Fruit fly (Drosophila melanogaster) whole organism, embryonic: ENCODE results near the gene CG10970.

Source experiments
- CG10209 ChIP-seq: fragments of 200-800 bp; sonication (Bioruptor generic); optimal IDR thresholded peaks from 3 replicates; lab custom pipeline; 2017; ENCODE audit warnings: missing biosample characterization, mild to moderate bottlenecking, missing genetic modification characterization, missing genetic modification reagents
- CG10274 ChIP-seq: fragments of 200-800 bp; sonication (Bioruptor generic); optimal IDR thresholded peaks from 3 replicates; lab custom pipeline; 2017; ENCODE audit warnings: missing biosample characterization, mild to moderate bottlenecking, missing genetic modification characterization
- CG11695 ChIP-seq: fragments of 200-800 bp; sonication (Bioruptor generic); IDR thresholded peaks from 3 replicates; pipeline ENCODE4 v1.3.6; 2022; ENCODE audit warnings: missing biosample characterization, missing genetic modification characterization
- CG13287 ChIP-seq: fragments of 200-800 bp; sonication (Bioruptor generic); IDR thresholded peaks from 2 replicates; pipeline ENCODE4 v1.3.6; 2022; ENCODE audit warnings: missing biosample characterization, missing genetic modification characterization; ENCODE audit not compliant: partially characterized antibody
- CG14014 ChIP-seq: fragments of 200-800 bp; sonication (Bioruptor generic); IDR thresholded peaks from 2 replicates; pipeline ENCODE4 v1.3.6; 2022; ENCODE audit warnings: missing biosample characterization, missing genetic modification characterization
- CG14441 ChIP-seq: fragments of 200-800 bp; sonication (Bioruptor generic); IDR thresholded peaks from 2 replicates; pipeline ENCODE4 v1.3.6; 2022; ENCODE audit warnings: missing biosample characterization, missing genetic modification characterization
- CG18262 ChIP-seq: fragments of 200-800 bp; optimal IDR thresholded peaks from 3 replicates; lab custom pipeline; 2019; ENCODE audit warnings: missing biosample characterization, mild to moderate bottlenecking, missing genetic modification characterization, moderate library complexity
- CG3838 ChIP-seq: fragments of 200-800 bp; sonication (Bioruptor generic); optimal IDR thresholded peaks from 3 replicates; lab custom pipeline; 2016; ENCODE audit warnings: missing biosample characterization, missing genetic modification characterization
- CG4617 ChIP-seq: fragments of 200-800 bp; sonication (Bioruptor generic); optimal IDR thresholded peaks from 3 replicates; lab custom pipeline; 2016; ENCODE audit warnings: missing biosample characterization, missing genetic modification characterization, borderline replicate concordance
- CG5180 ChIP-seq: fragments of 200-800 bp; sonication (Bioruptor generic); optimal IDR thresholded peaks from 3 replicates; lab custom pipeline; 2017; ENCODE audit warnings: missing biosample characterization, missing genetic modification characterization, mild to moderate bottlenecking, moderate library complexity, missing genetic modification reagents
- CG6254 ChIP-seq: fragments of 200-800 bp; sonication (Bioruptor generic); optimal IDR thresholded peaks from 3 replicates; lab custom pipeline; 2017; ENCODE audit warnings: mild to moderate bottlenecking, missing biosample characterization, missing genetic modification reagents, missing genetic modification characterization
- CG6813 ChIP-seq: fragments of 200-800 bp; sonication (Bioruptor generic); optimal IDR thresholded peaks from 2 replicates; lab custom pipeline; 2017; ENCODE audit warnings: missing biosample characterization, missing genetic modification characterization, mild to moderate bottlenecking, moderate library complexity, missing genetic modification reagents
- CG7745 ChIP-seq: fragments of 200-800 bp; sonication (Bioruptor generic); optimal IDR thresholded peaks from 2 replicates; lab custom pipeline; 2018; ENCODE audit warnings: missing biosample characterization, mild to moderate bottlenecking, missing genetic modification characterization, moderate library complexity
- CG9437 ChIP-seq: fragments of 200-800 bp; sonication (Bioruptor generic); optimal IDR thresholded peaks from 2 replicates; lab custom pipeline; 2018; ENCODE audit warnings: missing biosample characterization, mild to moderate bottlenecking, missing genetic modification characterization
- CoRest ChIP-seq: fragments of 200-800 bp; sonication (Bioruptor generic); optimal IDR thresholded peaks from 3 replicates; lab custom pipeline; 2018; ENCODE audit warnings: missing biosample characterization, mild to moderate bottlenecking, missing genetic modification characterization, moderate library complexity
- Dp ChIP-seq: fragments of 200-800 bp; sonication (Bioruptor generic); optimal IDR thresholded peaks from 2 replicates; lab custom pipeline; 2018; ENCODE audit warnings: missing biosample characterization, mild to moderate bottlenecking, missing genetic modification characterization, moderate library complexity
- E2f2 ChIP-seq: fragments of 200-800 bp; sonication (Bioruptor generic); IDR thresholded peaks from 2 replicates; pipeline ENCODE4 v1.3.6; 2022; ENCODE audit warnings: missing biosample characterization, missing genetic modification characterization
- Ets97D ChIP-seq: fragments of 200-800 bp; sonication (Bioruptor generic); optimal IDR thresholded peaks from 3 replicates; lab custom pipeline; 2016; ENCODE audit warnings: missing biosample characterization, missing genetic modification characterization
- HmgD ChIP-seq: fragments of 200-800 bp; sonication (Bioruptor generic); optimal IDR thresholded peaks from 3 replicates; lab custom pipeline; 2016; ENCODE audit warnings: missing biosample characterization, missing genetic modification characterization
- Rfx ChIP-seq: fragments of 200-800 bp; sonication (Bioruptor generic); IDR thresholded peaks from 2 replicates; pipeline ENCODE4 v1.3.6; 2022; ENCODE audit warnings: missing biosample characterization, missing genetic modification characterization
- Side ChIP-seq: fragments of 200-800 bp; sonication (Bioruptor generic); optimal IDR thresholded peaks from 2 replicates; lab custom pipeline; 2016; ENCODE audit warnings: missing biosample characterization, missing genetic modification characterization
- Sin3A ChIP-seq: fragments of >200 bp; optimal IDR thresholded peaks from 2 replicates; lab custom pipeline; 2018
- YL-1 ChIP-seq: fragments of 200-800 bp; sonication (Bioruptor generic); optimal IDR thresholded peaks from 3 replicates; lab custom pipeline; 2017; ENCODE audit warnings: missing biosample characterization, mild to moderate bottlenecking, missing genetic modification characterization
- ap ChIP-seq: fragments of 200-800 bp; sonication (Bioruptor generic); IDR thresholded peaks from 2 replicates; pipeline ENCODE4 v1.3.6; 2022; ENCODE audit warnings: missing biosample characterization, missing genetic modification characterization
- cg ChIP-seq: fragments of 200-800 bp; sonication (Bioruptor generic); optimal IDR thresholded peaks from 3 replicates; lab custom pipeline; 2019; ENCODE audit warnings: missing biosample characterization, mild to moderate bottlenecking, missing genetic modification characterization, moderate library complexity
- ci ChIP-seq: fragments of 200-800 bp; sonication (Bioruptor generic); IDR thresholded peaks from 3 replicates; pipeline ENCODE4 v1.3.6; 2022; ENCODE audit warnings: missing biosample characterization, missing genetic modification characterization
- dan ChIP-seq: fragments of 200-800 bp; sonication (Bioruptor generic); IDR thresholded peaks from 2 replicates; pipeline ENCODE4 v1.3.6; 2022; ENCODE audit warnings: missing biosample characterization, missing genetic modification characterization
- dmrt11E ChIP-seq: fragments of 200-800 bp; sonication (Bioruptor generic); optimal IDR thresholded peaks from 3 replicates; lab custom pipeline; 2018; ENCODE audit warnings: missing biosample characterization, mild to moderate bottlenecking, missing genetic modification characterization, moderate library complexity
- dmrt99B ChIP-seq: fragments of 200-800 bp; sonication (Bioruptor generic); optimal IDR thresholded peaks from 2 replicates; lab custom pipeline; 2018; ENCODE audit warnings: missing biosample characterization, mild to moderate bottlenecking, missing genetic modification characterization, moderate library complexity
- eve ChIP-seq, 2 experiments: fragments of >200 bp; optimal IDR thresholded peaks; 2 replicates each; lab custom pipeline; 2017; ENCODE audit warnings: missing biosample characterization in 2 of 2, missing genetic modification characterization in 2 of 2
- exex ChIP-seq: fragments of 200-800 bp; sonication (Bioruptor generic); optimal IDR thresholded peaks from 4 replicates; lab custom pipeline; 2018; ENCODE audit warnings: missing biosample characterization, mild to moderate bottlenecking, missing genetic modification characterization, moderate library complexity
- eyg ChIP-seq: fragments of 200-800 bp; sonication (Bioruptor generic); optimal IDR thresholded peaks from 3 replicates; lab custom pipeline; 2016; ENCODE audit warnings: missing biosample characterization, missing genetic modification characterization
- fru ChIP-seq: fragments of >200 bp; optimal IDR thresholded peaks from 2 replicates; lab custom pipeline; 2017
- gfzf ChIP-seq: fragments of 200-800 bp; sonication (Bioruptor generic); optimal IDR thresholded peaks from 2 replicates; lab custom pipeline; 2016; ENCODE audit warnings: missing biosample characterization, mild to moderate bottlenecking, missing genetic modification characterization, moderate library complexity
- grn ChIP-seq: fragments of 200-800 bp; sonication (Bioruptor generic); optimal IDR thresholded peaks from 3 replicates; lab custom pipeline; 2017; ENCODE audit warnings: missing biosample characterization, missing genetic modification characterization
- ham ChIP-seq: fragments of 200-800 bp; sonication (Bioruptor generic); IDR thresholded peaks from 2 replicates; pipeline ENCODE4 v1.3.6; 2022; ENCODE audit warnings: missing biosample characterization, missing genetic modification characterization
- klu ChIP-seq: fragments of 200-800 bp; sonication (Bioruptor generic); IDR thresholded peaks from 2 replicates; pipeline ENCODE4 v1.3.6; 2022; ENCODE audit warnings: missing biosample characterization, missing genetic modification characterization
- kni ChIP-seq: fragments of 200-800 bp; sonication (Bioruptor generic); optimal IDR thresholded peaks from 3 replicates; lab custom pipeline; 2017; ENCODE audit warnings: mild to moderate bottlenecking, missing biosample characterization, missing genetic modification reagents, missing genetic modification characterization
- pb ChIP-seq: fragments of 200-800 bp; sonication (Bioruptor generic); optimal IDR thresholded peaks from 3 replicates; lab custom pipeline; 2016; ENCODE audit warnings: missing biosample characterization, missing genetic modification characterization
- repo ChIP-seq: fragments of 200-800 bp; sonication (Bioruptor generic); optimal IDR thresholded peaks from 2 replicates; lab custom pipeline; 2016; ENCODE audit warnings: missing biosample characterization, missing genetic modification characterization
- sim ChIP-seq: fragments of 200-800 bp; sonication (Bioruptor generic); IDR thresholded peaks from 2 replicates; pipeline ENCODE4 v1.3.6; 2022; ENCODE audit warnings: missing biosample characterization, missing genetic modification characterization
- sisA ChIP-seq: fragments of 200-800 bp; sonication (Bioruptor generic); IDR thresholded peaks from 2 replicates; pipeline ENCODE4 v1.3.6; 2022; ENCODE audit warnings: missing biosample characterization, missing genetic modification characterization
- slbo ChIP-seq: fragments of 200-800 bp; sonication (Bioruptor generic); IDR thresholded peaks from 2 replicates; pipeline ENCODE4 v1.3.6; 2022; ENCODE audit warnings: missing biosample characterization, missing genetic modification characterization
- so ChIP-seq: fragments of 200-800 bp; sonication (Bioruptor generic); IDR thresholded peaks from 3 replicates; pipeline ENCODE4 v1.3.6; 2022; ENCODE audit warnings: missing biosample characterization, missing genetic modification characterization
- sob ChIP-seq: fragments of 200-800 bp; sonication (Bioruptor generic); IDR thresholded peaks from 2 replicates; pipeline ENCODE4 v1.3.6; 2022; ENCODE audit warnings: missing biosample characterization, missing genetic modification characterization
- tap ChIP-seq: fragments of 200-800 bp; optimal IDR thresholded peaks from 3 replicates; lab custom pipeline; 2019; ENCODE audit warnings: missing biosample characterization, mild to moderate bottlenecking, missing genetic modification characterization, moderate library complexity
- trh ChIP-seq: fragments of 200-800 bp; sonication (Bioruptor generic); optimal IDR thresholded peaks from 2 replicates; lab custom pipeline; 2016; ENCODE audit warnings: missing biosample characterization, missing genetic modification characterization
- tx ChIP-seq: fragments of 200-800 bp; sonication (Bioruptor generic); optimal IDR thresholded peaks from 2 replicates; lab custom pipeline; 2016; ENCODE audit warnings: missing biosample characterization, missing genetic modification characterization

CG10970 gene

DNA sequence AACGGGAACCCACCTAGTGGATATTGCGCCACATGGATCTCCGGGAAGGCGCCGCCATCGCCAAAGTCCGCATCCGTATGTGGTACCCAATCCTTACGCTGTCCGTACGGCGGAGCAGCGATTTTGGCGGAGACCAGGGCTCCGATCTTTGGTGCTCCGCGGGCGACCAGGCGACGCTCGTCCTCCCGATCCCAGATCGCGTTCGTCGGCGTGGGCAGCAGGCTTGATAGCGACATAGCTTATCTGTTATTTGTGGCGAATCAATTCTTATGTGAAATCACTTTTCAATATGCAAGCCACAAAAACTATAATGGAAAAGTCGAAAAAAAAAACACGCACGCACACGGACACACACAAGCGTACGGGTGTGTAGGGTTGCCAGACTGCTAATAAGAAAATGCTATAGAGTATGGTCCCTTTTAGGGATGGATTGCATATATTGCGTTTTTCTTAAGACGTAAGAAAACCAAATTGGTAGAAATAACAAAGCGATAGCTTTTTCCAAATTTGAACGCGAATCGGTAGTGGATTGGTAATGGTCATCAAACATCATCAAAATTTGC, 35.1 kb upstream of the CG10970 start, which contains the start of gene Bx42 (continued):
- no peak for TF ChIP-seq so (GFP tag; lab: Robert Waterston, UW)
- TF ChIP-seq Rfx (GFP tag; lab: Robert Waterston, UW): peak; percentile 34
- TF ChIP-seq, all 482 proteins: peak for 44

DNA sequence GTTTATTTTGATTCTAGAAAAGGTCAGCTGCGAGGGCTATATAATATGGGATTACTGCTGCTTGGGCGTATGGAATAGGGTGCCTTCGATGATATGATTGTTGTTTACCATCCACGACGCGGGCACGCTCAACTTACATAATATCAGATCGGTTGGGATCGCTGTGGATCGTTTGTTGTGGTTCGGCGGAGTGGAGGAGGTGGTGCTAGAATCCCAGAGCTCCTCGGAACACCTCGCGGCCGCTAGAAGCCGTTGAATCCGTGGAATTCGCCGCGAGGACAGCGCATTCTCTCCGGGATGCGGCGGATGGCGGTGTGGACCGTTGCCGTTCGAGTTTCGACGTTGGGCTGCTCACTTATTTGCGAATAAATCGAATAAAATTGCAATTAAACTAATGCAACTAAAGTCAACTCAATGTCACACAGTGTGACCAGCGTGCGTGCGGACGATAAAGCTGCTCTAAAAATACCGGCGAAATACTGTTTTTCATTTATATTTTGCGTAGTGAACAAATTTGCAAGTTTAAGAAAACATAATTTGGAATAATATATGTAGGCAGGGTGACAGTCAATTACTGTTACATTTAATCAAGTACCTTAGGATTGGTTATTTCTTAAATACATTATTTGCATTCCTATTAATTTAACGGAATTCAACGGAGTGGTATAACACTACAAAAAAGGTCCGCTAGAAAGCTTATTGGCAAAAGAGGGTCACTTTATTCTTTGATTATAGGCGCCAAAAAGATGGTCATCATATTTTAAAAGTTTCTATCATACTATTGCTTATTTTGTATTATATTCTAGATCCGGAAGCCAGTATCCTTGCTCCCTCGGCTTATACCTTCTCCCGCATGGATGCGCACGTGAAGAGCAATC, 32.3 kb upstream of the CG10970 start, which contains the start of gene CG7766:
TSS of gene CG7766 (minus strand) at position 432 of the 878 bp plus-strand sequence.
- no peak for TF ChIP-seq CG10274 (GFP tag; lab: Kevin White, UChicago)
- no peak for TF ChIP-seq trh
- TF ChIP-seq Ets97D (GFP tag; lab: Kevin White, UChicago): no peak
- TF ChIP-seq CG9437 (GFP tag; lab: Kevin White, UChicago): peak; percentile 26
- TF ChIP-seq pb (GFP tag; lab: Kevin White, UChicago): no peak
- TF ChIP-seq kni (GFP tag; lab: Kevin White, UChicago): no peak
- no peak for TF ChIP-seq fru (lab: Kevin White, UChicago)
- TF ChIP-seq tap (tag; lab: Kevin White, UChicago): no peak
- no peak for TF ChIP-seq sim
- TF ChIP-seq klu (GFP tag; lab: Robert Waterston, UW): no peak
- no peak for TF ChIP-seq dmrt11E
- no peak for TF ChIP-seq ap (GFP tag; lab: Robert Waterston, UW)
- TF ChIP-seq CG10209 (GFP tag; lab: Kevin White, UChicago): no peak
- TF ChIP-seq grn: no peak
- TF ChIP-seq CG14014: no peak
- TF ChIP-seq CG11695 (GFP tag; lab: Robert Waterston, UW): no peak
- TF ChIP-seq CG6254: no peak
- TF ChIP-seq tx (GFP tag; lab: Kevin White, UChicago): no peak
- peak; percentile 73 for TF ChIP-seq Dp
- TF ChIP-seq CG6813: no peak
- peak; percentile 23 for TF ChIP-seq Sin3A (lab: Kevin White, UChicago)
- no peak for TF ChIP-seq slbo (GFP tag; lab: Robert Waterston, UW)
- TF ChIP-seq ci (GFP tag; lab: Robert Waterston, UW): no peak
- TF ChIP-seq E2f2 (GFP tag; lab: Robert Waterston, UW): peak; percentile 79
- no peak for TF ChIP-seq eyg (GFP tag; lab: Kevin White, UChicago)
- TF ChIP-seq Side (GFP tag; lab: Kevin White, UChicago): no peak
- no peak for TF ChIP-seq CoRest (tag; lab: Kevin White, UChicago)
- TF ChIP-seq CG14441 (GFP tag; lab: Robert Waterston, UW): no peak
- 0 out of 2 replicates have a peak, but pooled peaks have one; percentile 11 for TF ChIP-seq CG13287 (GFP tag; lab: Robert Waterston, UW)
- TF ChIP-seq eve (GFP tag; optimal IDR thresholded peaks at IDR 0.05; lab: Kevin White, UChicago): no peak
- no peak for TF ChIP-seq CG5180 (GFP tag; lab: Kevin White, UChicago)
- TF ChIP-seq dmrt99B (tag; lab: Kevin White, UChicago): no peak
- TF ChIP-seq gfzf (GFP tag; lab: Kevin White, UChicago): peak; percentile 83
- no peak for TF ChIP-seq CG7745 (tag; lab: Kevin White, UChicago)
- TF ChIP-seq cg (GFP tag; lab: Kevin White, UChicago): no peak
- TF ChIP-seq CG18262 (tag; lab: Kevin White, UChicago): no peak
- TF ChIP-seq ham: no peak
- TF ChIP-seq exex: no peak
- no peak for TF ChIP-seq sob (GFP tag; lab: Robert Waterston, UW)
- no peak for TF ChIP-seq HmgD (GFP tag; lab: Kevin White, UChicago)
- no peak for TF ChIP-seq dan
- no peak for TF ChIP-seq CG3838 (GFP tag; lab: Kevin White, UChicago)
- TF ChIP-seq repo (GFP tag; lab: Kevin White, UChicago): no peak
- no peak for TF ChIP-seq YL-1 (GFP tag; lab: Kevin White, UChicago)
- TF ChIP-seq sisA: no peak
- TF ChIP-seq CG4617: peak; percentile 9
